Fruit fly (Drosophila melanogaster): ENCODE measurements around the gene Gr36a.

DNA sequence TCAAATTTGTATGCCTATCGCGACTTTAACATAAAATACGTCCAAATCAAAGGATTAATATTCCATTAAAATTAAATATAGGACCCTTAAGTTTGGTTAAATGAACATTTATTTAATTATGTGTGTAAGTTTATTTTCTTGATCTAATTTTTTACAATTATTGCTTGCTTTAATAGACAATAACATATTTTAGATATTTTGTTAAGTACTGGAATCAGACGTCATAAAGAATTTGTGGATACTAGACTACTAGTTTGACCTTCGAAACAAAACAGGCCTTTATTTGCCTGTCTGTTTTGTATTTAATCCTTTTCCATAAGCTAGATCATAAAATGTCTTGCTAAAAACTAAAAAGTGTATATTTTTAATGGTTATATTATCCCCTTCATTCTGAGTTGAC, 3.2 kb upstream of the Gr36a start, which contains the start of gene CG34169:
- TF ChIP-seq CTCF (optimal IDR thresholded peaks at IDR 0.05) (no peak), CG8478 (optimal IDR thresholded peaks at IDR 0.05) (no peak)

Data from S2 (cell line).